Worm (Caenorhabditis elegans) whole organism, midembryonic: Measurements from ENCODE around the gene nhr-10.

Experiments
- T22C8.4 ChIP-seq: fragments of 200-800 bp; sonication (Bioruptor generic); IDR thresholded peaks from 2 replicates; pipeline ENCODE4 v1.3.6; 2022; ENCODE audit warnings: missing genetic modification characterization, missing compliant biosample characterization
- cog-1 ChIP-seq: sonication (generic microtip); optimal IDR thresholded peaks from 2 replicates; lab custom pipeline; 2016; ENCODE audit warnings: missing genetic modification characterization, missing compliant biosample characterization
- flt-1 ChIP-seq: fragments of 200-800 bp; sonication (Bioruptor generic); IDR thresholded peaks from 2 replicates; pipeline ENCODE4 v1.3.6; 2022; ENCODE audit warnings: missing genetic modification characterization, missing compliant biosample characterization
- klf-2 ChIP-seq: fragments of 200-800 bp; sonication (Bioruptor generic); conservative IDR thresholded peaks from 2 replicates; pipeline ENCODE4 v1.3.6; 2022; ENCODE audit warnings: missing genetic modification reagents, missing genetic modification characterization, missing compliant biosample characterization
- med-1 ChIP-seq: sonication (generic microtip); optimal IDR thresholded peaks from 2 replicates; lab custom pipeline; 2017; ENCODE audit warnings: missing genetic modification characterization, mild to moderate bottlenecking, missing compliant biosample characterization, antibody characterized with exemption, missing genetic modification reagents; ENCODE audit not compliant: insufficient read depth
- ref-1 ChIP-seq: fragments of 200-800 bp; sonication (Bioruptor generic); conservative IDR thresholded peaks from 2 replicates; pipeline ENCODE4 v1.3.6; 2022; ENCODE audit warnings: missing genetic modification reagents, missing genetic modification characterization, missing compliant biosample characterization
- tab-1 ChIP-seq: fragments of 200-800 bp; sonication (Bioruptor generic); IDR thresholded peaks from 2 replicates; pipeline ENCODE4 v1.3.6; 2022; ENCODE audit warnings: missing genetic modification characterization, missing compliant biosample characterization
- ztf-23 ChIP-seq: fragments of 200-800 bp; sonication (Bioruptor generic); IDR thresholded peaks from 2 replicates; pipeline ENCODE4 v1.3.6; 2022; ENCODE audit warnings: missing genetic modification reagents, missing genetic modification characterization, missing compliant biosample characterization
- ztf-29 ChIP-seq: fragments of 200-800 bp; sonication (Bioruptor generic); IDR thresholded peaks from 2 replicates; pipeline ENCODE4 v1.3.6; 2022; ENCODE audit warnings: missing genetic modification reagents, missing genetic modification characterization, missing compliant biosample characterization

nhr-10 gene

DNA sequence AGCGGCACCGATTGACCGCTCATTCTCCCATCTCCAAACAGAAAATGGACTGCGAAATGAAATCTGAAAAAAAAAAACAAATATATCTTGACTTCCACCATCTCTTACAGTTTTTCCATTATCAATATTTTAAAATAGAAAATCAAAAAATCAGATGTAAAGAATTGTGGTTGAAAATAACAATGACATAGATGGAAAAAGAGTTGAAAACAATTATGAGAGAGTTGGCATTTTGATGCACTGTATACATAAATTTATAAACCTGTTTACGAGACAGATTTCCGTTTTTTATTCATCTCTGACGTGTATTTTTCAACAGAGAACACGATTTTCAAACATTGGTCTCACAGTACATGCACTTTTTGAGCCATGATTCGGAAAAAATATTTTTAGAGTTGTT is 34.5 kb downstream of the nhr-10 start, which contains the start of gene ZK418.7:
ZK418.7 (minus strand) TSS at position 101 of the 400 bp plus-strand sequence.
- no peak for TF ChIP-seq ztf-23 (GFP tag; lab: Robert Waterston, UW)
- no peak for TF ChIP-seq T22C8.4 (GFP tag; lab: Robert Waterston, UW)
- TF ChIP-seq flt-1 (GFP tag; lab: Robert Waterston, UW), result no peak
- no peak for TF ChIP-seq cog-1 (tag; lab: Kevin White, UChicago)
- no peak for TF ChIP-seq med-1 (GFP tag; lab: Kevin White, UChicago)
- TF ChIP-seq ztf-29 (GFP tag; lab: Robert Waterston, UW), result no peak
- no peak for TF ChIP-seq klf-2
- no peak for TF ChIP-seq ref-1 (GFP tag; lab: Robert Waterston, UW)
- no peak for TF ChIP-seq tab-1 (GFP tag; lab: Robert Waterston, UW)

DNA sequence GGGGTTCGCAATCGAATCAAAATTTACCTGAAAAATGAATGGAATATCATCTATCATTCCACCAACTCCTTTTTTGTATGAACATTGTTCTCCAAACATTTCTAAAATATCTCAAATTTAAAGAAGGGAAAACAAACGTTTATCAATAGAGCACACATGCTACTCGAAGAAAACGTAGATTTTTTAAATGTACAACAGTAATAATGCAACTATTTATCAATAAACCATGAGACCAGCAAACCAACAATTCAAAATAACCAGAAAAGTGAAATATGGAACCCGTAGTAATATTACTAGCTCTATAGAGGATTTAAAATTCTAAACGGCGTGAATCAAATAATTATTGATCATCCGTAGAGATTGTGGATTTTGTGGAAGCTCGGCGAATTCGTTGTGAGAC is 36.5 kb downstream of the nhr-10 start, which contains the start of gene ZK418.6:
ZK418.6 (minus strand) TSS at position 101 of the 400 bp plus-strand sequence.
- TF ChIP-seq flt-1 (GFP tag; lab: Robert Waterston, UW) (no peak), T22C8.4 (GFP tag; lab: Robert Waterston, UW) (no peak), klf-2 (no peak), ref-1 (GFP tag; lab: Robert Waterston, UW) (no peak), ztf-29 (GFP tag; lab: Robert Waterston, UW) (no peak), cog-1 (tag; lab: Kevin White, UChicago) (no peak), ztf-23 (GFP tag; lab: Robert Waterston, UW) (no peak), tab-1 (GFP tag; lab: Robert Waterston, UW) (no peak), med-1 (GFP tag; lab: Kevin White, UChicago) (no peak)

DNA sequence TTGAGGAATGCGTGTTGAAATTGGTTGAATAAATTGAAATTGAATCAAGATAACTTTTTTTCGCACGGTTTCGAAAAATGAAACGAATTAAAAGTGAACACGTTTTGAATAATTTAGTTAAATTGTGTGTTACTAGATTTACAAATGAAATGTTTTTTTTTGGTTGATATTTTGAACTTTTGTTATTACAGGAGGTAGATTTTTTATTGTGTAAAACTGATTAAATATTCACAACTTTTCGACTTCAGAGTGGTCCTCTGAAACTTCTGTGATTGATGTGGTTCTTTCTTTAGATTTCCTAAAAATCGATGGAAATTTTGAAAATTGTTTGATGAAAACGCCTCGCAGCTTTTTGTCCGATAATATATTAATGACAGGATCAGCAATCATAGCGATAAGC is 38.9 kb downstream of the nhr-10 start, which contains the start of gene ZK418.13:
ZK418.13 (minus strand) TSS at position 101 of the 400 bp plus-strand sequence.
- TF ChIP-seq tab-1 (GFP tag; lab: Robert Waterston, UW) (no peak), T22C8.4 (GFP tag; lab: Robert Waterston, UW) (no peak), med-1 (GFP tag; lab: Kevin White, UChicago) (no peak), flt-1 (GFP tag; lab: Robert Waterston, UW) (no peak), ztf-29 (GFP tag; lab: Robert Waterston, UW) (no peak)

DNA sequence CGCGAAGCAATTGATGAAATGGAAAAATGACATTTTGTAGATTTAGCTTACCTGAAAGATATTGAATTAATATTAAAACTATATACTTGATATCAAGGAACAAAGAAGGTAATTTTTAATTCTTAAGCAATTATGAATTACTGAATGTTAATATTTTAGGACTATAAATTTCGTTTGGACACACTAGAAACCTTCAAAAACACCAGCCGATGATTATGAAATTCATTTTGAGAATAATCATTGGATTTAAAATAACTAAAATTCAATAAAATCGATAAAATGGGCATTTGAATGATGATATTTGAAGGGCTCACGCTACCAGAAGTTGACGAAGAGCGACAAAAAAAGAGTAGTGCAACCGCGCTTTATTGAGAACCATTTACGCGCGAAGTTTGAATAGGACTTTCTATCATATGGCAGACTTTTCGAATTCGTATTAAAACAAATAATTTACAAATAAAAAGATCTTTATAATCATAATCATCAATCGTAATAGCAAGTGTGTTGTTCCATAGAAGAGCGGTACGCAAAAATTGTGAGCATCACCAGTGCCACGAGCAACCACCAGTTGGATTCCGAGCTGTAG is 41.3 kb downstream of the nhr-10 start, which contains the start of gene ZK418.5:
ZK418.5 (minus strand) TSS at position 51 of the 586 bp plus-strand sequence.
- TF ChIP-seq flt-1 (GFP tag; lab: Robert Waterston, UW) (no peak), ztf-23 (GFP tag; lab: Robert Waterston, UW) (no peak), ztf-29 (GFP tag; lab: Robert Waterston, UW) (no peak), med-1 (GFP tag; lab: Kevin White, UChicago) (no peak), cog-1 (tag; lab: Kevin White, UChicago) (no peak)

DNA sequence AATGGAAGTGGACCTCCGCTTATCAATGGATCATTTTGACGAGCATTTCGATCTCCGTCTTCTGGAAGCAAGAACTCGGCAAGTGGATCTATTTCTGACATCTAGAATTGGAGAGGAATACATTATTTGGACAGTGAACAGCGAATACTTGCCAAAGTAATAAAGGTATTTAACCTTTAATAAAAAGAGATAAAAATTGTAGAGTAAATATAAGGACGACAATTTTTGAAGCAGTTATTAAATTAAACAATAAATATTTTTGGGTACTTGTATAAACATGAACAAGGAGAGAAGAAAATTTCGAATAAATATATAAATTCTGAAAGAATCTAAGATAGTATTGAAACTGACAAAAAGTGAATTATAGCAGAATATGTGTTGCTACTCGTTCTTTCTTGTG is 42.8 kb downstream of the nhr-10 start, which contains the start of gene lin-37:
lin-37 (minus strand) TSS at position 101 of the 400 bp plus-strand sequence.
- TF ChIP-seq T22C8.4 (GFP tag; lab: Robert Waterston, UW), result no peak
- no peak for TF ChIP-seq tab-1 (GFP tag; lab: Robert Waterston, UW)
- TF ChIP-seq cog-1 (tag; lab: Kevin White, UChicago), result no peak
- TF ChIP-seq flt-1 (GFP tag; lab: Robert Waterston, UW), result no peak
- no peak for TF ChIP-seq klf-2
- TF ChIP-seq ref-1 (GFP tag; lab: Robert Waterston, UW), result no peak
- TF ChIP-seq ztf-29 (GFP tag; lab: Robert Waterston, UW), result no peak
- TF ChIP-seq ztf-23 (GFP tag; lab: Robert Waterston, UW), result no peak
- no peak for TF ChIP-seq med-1 (GFP tag; lab: Kevin White, UChicago)

DNA sequence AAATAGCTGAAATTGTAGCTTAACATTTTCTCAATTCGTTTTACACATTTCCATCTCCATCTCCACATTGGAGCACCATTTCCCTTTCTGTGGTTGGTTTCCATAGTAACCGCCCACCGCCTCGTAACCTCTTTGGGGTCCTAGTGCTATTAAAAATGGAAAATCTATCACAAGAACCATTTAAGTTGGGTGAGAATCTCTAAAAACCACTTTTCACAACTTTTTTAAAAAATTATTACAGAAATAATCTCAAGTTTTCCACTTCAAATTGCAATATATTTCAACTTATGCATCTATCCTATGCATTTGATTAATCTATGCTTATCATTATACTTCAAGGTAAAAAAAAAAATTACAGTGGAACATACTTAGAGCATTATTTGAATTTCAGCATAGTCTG is 45.3 kb downstream of the nhr-10 start, which contains the start of gene tmem-17:
tmem-17 (plus strand) TSS at position 301 of the 400 bp plus-strand sequence.
- TF ChIP-seq klf-2, result no peak
- TF ChIP-seq ztf-29 (GFP tag; lab: Robert Waterston, UW), result no peak
- TF ChIP-seq cog-1 (tag; lab: Kevin White, UChicago), result no peak
- TF ChIP-seq tab-1 (GFP tag; lab: Robert Waterston, UW), result no peak

DNA sequence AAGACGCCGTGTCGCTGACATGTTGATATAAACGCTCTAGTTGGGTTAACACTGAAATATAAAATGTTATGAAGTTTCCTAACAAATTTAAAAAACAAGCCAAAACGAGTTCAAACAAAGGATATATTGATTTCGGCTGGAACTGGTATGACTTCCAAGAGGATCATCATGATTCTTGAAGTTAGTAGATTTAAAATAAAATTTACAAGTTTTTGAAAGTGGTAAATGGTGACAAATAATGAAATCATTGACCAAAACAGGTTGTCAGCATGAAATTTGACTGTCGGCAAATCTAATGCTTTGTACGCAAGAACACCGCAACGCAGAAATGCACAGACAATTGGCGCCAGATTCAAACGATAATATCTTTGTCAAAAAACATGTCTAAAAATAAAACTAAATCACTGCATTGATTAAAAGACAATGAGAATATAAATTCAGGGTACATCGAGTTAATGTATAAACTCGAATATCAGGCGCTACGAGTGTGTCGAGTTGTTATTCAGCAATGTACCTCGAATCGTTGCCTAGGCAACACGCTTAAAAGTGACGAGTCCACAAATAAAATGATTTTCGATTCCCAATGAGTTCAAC is 46.6 kb downstream of the nhr-10 start, which contains the start of the genes ubc-18 and R01H2.8:
ubc-18 (minus strand) TSS at position 51 of the 594 bp plus-strand sequence.
R01H2.8 (plus strand) TSS at position 544 of the 594 bp plus-strand sequence.
- TF ChIP-seq cog-1 (tag; lab: Kevin White, UChicago) (no peak), ztf-29 (GFP tag; lab: Robert Waterston, UW) (no peak), ztf-23 (GFP tag; lab: Robert Waterston, UW) (no peak), flt-1 (GFP tag; lab: Robert Waterston, UW) (no peak), klf-2 (no peak)

DNA sequence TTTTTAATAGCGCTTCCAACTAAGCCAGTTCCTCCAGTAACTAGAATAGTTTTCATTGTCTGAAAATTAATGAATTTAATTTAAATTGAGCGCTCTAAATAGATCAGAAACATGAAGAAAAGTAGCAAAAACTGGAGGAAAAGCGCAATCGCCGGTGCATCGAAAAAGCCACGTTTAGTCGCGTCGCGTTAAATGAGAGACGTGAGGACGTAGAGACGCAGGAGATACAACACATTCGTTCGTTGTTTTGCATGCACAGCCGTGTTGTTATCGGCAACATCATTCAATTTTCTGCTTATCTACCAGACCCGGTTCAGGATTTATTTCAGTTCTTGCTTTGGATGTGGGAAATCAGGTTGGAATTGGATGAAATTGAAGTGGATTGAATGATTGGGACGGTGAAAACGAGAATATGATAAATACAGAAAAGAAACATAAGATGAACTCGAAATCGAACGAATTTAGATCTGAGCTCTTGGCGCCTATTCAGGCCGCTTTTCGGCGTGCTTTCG is 47.8 kb downstream of the nhr-10 start, which contains the start of gene ger-1:
ger-1 (minus strand) TSS at position 93 of the 512 bp plus-strand sequence.
- TF ChIP-seq tab-1 (GFP tag; lab: Robert Waterston, UW), result no peak
- TF ChIP-seq cog-1 (tag; lab: Kevin White, UChicago), result no peak
- no peak for TF ChIP-seq T22C8.4 (GFP tag; lab: Robert Waterston, UW)
- no peak for TF ChIP-seq ztf-29 (GFP tag; lab: Robert Waterston, UW)
- TF ChIP-seq ref-1 (GFP tag; lab: Robert Waterston, UW), result no peak

DNA sequence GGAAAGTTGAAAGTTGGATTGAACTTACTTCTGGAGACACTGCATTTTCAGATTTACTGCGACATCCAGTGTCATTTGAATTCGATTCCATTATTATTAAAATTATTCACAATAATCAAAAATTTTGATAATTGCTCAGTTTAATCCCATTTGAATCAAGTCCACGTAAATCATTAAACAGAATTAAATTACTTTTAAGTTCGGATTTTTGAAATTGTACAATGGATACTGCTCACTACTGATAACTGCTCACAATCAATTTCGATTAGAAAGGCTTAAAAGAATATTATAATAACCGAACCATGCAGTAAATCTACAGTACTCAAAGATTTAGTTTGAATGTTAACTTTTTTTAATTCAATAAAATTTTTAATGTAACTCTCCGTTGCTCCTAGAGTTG is 51.1 kb downstream of the nhr-10 start, which contains the start of gene R01H2.4:
R01H2.4 (minus strand) TSS at position 101 of the 400 bp plus-strand sequence.
- TF ChIP-seq T22C8.4 (GFP tag; lab: Robert Waterston, UW) (no peak), ztf-29 (GFP tag; lab: Robert Waterston, UW) (no peak), klf-2 (no peak), flt-1 (GFP tag; lab: Robert Waterston, UW) (no peak), ref-1 (GFP tag; lab: Robert Waterston, UW) (no peak), ztf-23 (GFP tag; lab: Robert Waterston, UW) (no peak), med-1 (GFP tag; lab: Kevin White, UChicago) (no peak), cog-1 (tag; lab: Kevin White, UChicago) (no peak), tab-1 (GFP tag; lab: Robert Waterston, UW) (no peak)
